Worm (Caenorhabditis elegans) whole organism, early embryonic: ENCODE measurements around the gene mop-25.2.

Experiments
- B0310.2 ChIP-seq: sonication (generic microtip); optimal IDR thresholded peaks from 2 replicates; lab custom pipeline; 2016; ENCODE audit warnings: mild to moderate bottlenecking, missing genetic modification characterization, missing compliant biosample characterization
- F13C5.2 ChIP-seq: sonication (generic microtip); optimal IDR thresholded peaks from 2 replicates; lab custom pipeline; 2017; ENCODE audit warnings: mild to moderate bottlenecking, missing genetic modification characterization, inconsistent platforms, missing compliant biosample characterization
- aly-1 ChIP-seq: sonication (generic microtip); optimal IDR thresholded peaks from 2 replicates; lab custom pipeline; 2016; ENCODE audit warnings: missing genetic modification characterization, missing compliant biosample characterization
- ama-1 ChIP-seq: fragments of 150-350 bp; optimal IDR thresholded peaks from 2 replicates; lab custom pipeline; 2014
- ceh-13 ChIP-seq: fragments of 200-800 bp; sonication (Bioruptor generic); optimal IDR thresholded peaks from 2 replicates; lab custom pipeline; 2018; ENCODE audit warnings: mild to moderate bottlenecking, missing genetic modification characterization, missing compliant biosample characterization
- ceh-36 ChIP-seq: sonication (generic microtip); optimal IDR thresholded peaks from 2 replicates; lab custom pipeline; 2016; ENCODE audit warnings: missing genetic modification characterization, inconsistent platforms, missing compliant biosample characterization
- ets-7 ChIP-seq: sonication (generic microtip); optimal IDR thresholded peaks from 2 replicates; lab custom pipeline; 2016; ENCODE audit warnings: missing genotype, missing genetic modification characterization, missing compliant biosample characterization
- flt-1 ChIP-seq: fragments of 200-800 bp; sonication (Bioruptor generic); IDR thresholded peaks from 2 replicates; pipeline ENCODE4 v1.3.6; 2022; ENCODE audit warnings: missing genetic modification characterization, missing compliant biosample characterization
- hmbx-1 ChIP-seq: sonication (generic microtip); optimal IDR thresholded peaks from 2 replicates; lab custom pipeline; 2016; ENCODE audit warnings: mild to moderate bottlenecking, missing genetic modification characterization, missing compliant biosample characterization
- hmg-4 ChIP-seq: fragments of 200-800 bp; sonication (Bioruptor generic); optimal IDR thresholded peaks from 2 replicates; lab custom pipeline; 2018; ENCODE audit warnings: mild to moderate bottlenecking, missing genetic modification characterization, missing compliant biosample characterization
- hnd-1 ChIP-seq: sonication (generic microtip); optimal IDR thresholded peaks from 2 replicates; lab custom pipeline; 2016; ENCODE audit warnings: missing genetic modification characterization, missing compliant biosample characterization
- pes-1 ChIP-seq: fragments of 200-800 bp; sonication (Bioruptor generic); IDR thresholded peaks from 2 replicates; pipeline ENCODE4 v1.3.6; 2022; ENCODE audit warnings: missing genetic modification reagents, missing genetic modification characterization, missing compliant biosample characterization
- scrt-1 ChIP-seq: fragments of 200-800 bp; sonication (Bioruptor generic); IDR thresholded peaks from 2 replicates; pipeline ENCODE4 v1.3.6; 2022; ENCODE audit warnings: missing genetic modification characterization, missing compliant biosample characterization
- sea-1 ChIP-seq: fragments of 200-800 bp; sonication (Bioruptor generic); conservative IDR thresholded peaks from 2 replicates; pipeline ENCODE4 v1.3.6; 2022; ENCODE audit warnings: missing genetic modification characterization, missing compliant biosample characterization
- tbx-11 ChIP-seq: fragments of 200-800 bp; sonication (Bioruptor generic); IDR thresholded peaks from 2 replicates; pipeline ENCODE4 v1.3.6; 2022; ENCODE audit warnings: missing genetic modification characterization, missing compliant biosample characterization
- tbx-37 ChIP-seq: fragments of 200-800 bp; sonication (Bioruptor generic); conservative IDR thresholded peaks from 2 replicates; pipeline ENCODE4 v1.3.6; 2022; ENCODE audit warnings: missing genetic modification reagents, missing genetic modification characterization, missing compliant biosample characterization
- tra-4 ChIP-seq: sonication (generic microtip); optimal IDR thresholded peaks from 2 replicates; lab custom pipeline; 2017; ENCODE audit warnings: missing genetic modification characterization, missing compliant biosample characterization

The mop-25.2 gene

DNA sequence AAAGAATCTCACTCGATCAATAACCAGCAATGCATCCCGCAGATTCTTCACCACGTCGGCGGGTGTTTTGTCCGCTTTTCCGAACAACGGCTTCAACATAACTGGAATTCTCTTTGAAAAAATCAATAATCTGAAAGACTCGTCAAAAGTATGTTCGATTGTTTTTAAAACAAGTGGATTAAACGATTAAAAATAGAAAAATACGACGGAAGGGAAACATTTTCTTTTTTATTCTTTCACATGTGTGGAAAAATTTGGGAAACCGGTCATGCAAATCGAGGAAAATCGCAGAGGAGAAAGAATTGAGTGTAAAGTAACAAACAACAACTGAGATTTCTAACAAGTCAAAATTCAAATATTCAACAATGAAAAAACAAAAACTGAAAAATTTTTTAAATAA, at the start of gene mop-25.2:
Gene mop-25.2 (minus strand): TSS at position 101 of the 400 bp plus-strand sequence.
- no peak for TF ChIP-seq tra-4
- TF ChIP-seq hmg-4: no peak
- no peak for TF ChIP-seq tbx-37 (GFP tag; lab: Robert Waterston, UW)
- TF ChIP-seq flt-1 (GFP tag; lab: Robert Waterston, UW): no peak
- no peak for TF ChIP-seq ama-1 (lab: Kevin White, UChicago)
- TF ChIP-seq pes-1 (GFP tag; lab: Robert Waterston, UW): no peak
- TF ChIP-seq ceh-13 (GFP tag; lab: Kevin White, UChicago): no peak
- TF ChIP-seq scrt-1 (GFP tag; lab: Robert Waterston, UW): no peak
- TF ChIP-seq ets-7 (tag; lab: Kevin White, UChicago): no peak
- no peak for TF ChIP-seq aly-1 (tag; lab: Kevin White, UChicago)
- TF ChIP-seq ceh-36: no peak

ce11 chrII:9753056-9753455, 49.6 kb upstream of the mop-25.2 start, which contains the start of gene Y53C12B.7:
Gene Y53C12B.7, minus strand, starts transcription at chrII:9753218.
- TF ChIP-seq aly-1 (tag; lab: Kevin White, UChicago): no peak
- TF ChIP-seq ceh-36: no peak
- TF ChIP-seq ceh-13 (GFP tag; lab: Kevin White, UChicago): no peak
- no peak for TF ChIP-seq F13C5.2 (tag; lab: Kevin White, UChicago)
- no peak for TF ChIP-seq scrt-1 (GFP tag; lab: Robert Waterston, UW)
- no peak for TF ChIP-seq ets-7 (tag; lab: Kevin White, UChicago)
- no peak for TF ChIP-seq sea-1 (GFP tag; lab: Robert Waterston, UW)
- TF ChIP-seq flt-1 (GFP tag; lab: Robert Waterston, UW): no peak
- no peak for TF ChIP-seq tbx-37 (GFP tag; lab: Robert Waterston, UW)
- no peak for TF ChIP-seq pes-1 (GFP tag; lab: Robert Waterston, UW)
- TF ChIP-seq ama-1 (lab: Kevin White, UChicago): no peak
- TF ChIP-seq B0310.2 (tag; lab: Kevin White, UChicago): no peak
- TF ChIP-seq tbx-11 (GFP tag; lab: Robert Waterston, UW): no peak
- no peak for TF ChIP-seq hnd-1 (tag; lab: Kevin White, UChicago)
- no peak for TF ChIP-seq hmg-4
- no peak for TF ChIP-seq hmbx-1

DNA sequence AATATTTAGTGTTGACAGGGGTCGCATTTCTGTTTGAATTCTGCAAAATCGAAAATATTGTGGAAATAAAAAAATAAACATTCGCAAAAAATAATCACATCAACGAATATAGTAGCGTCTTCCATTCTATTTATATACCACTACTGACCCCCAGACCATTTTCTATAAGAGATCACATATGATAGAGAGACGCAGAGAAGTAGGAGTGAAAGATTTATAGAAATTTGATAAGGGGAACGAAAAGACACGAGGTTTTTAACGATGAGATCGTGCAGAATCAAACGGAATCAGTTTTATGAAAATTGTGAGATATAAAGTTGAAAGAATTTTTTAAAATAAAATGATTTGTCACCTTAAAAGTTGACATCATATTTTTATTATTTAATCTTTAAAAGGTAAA, 48.8 kb upstream of the mop-25.2 start:
- TF ChIP-seq tbx-11 (GFP tag; lab: Robert Waterston, UW): no peak
- no peak for TF ChIP-seq B0310.2 (tag; lab: Kevin White, UChicago)
- no peak for TF ChIP-seq flt-1 (GFP tag; lab: Robert Waterston, UW)
- no peak for TF ChIP-seq ceh-13 (GFP tag; lab: Kevin White, UChicago)

- TF ChIP-seq tbx-11 (GFP tag; lab: Robert Waterston, UW) (no peak), hmbx-1 (no peak), aly-1 (tag; lab: Kevin White, UChicago) (no peak), hnd-1 (tag; lab: Kevin White, UChicago) (no peak), F13C5.2 (tag; lab: Kevin White, UChicago) (no peak), hmg-4 (no peak), ets-7 (tag; lab: Kevin White, UChicago) (no peak), ceh-13 (GFP tag; lab: Kevin White, UChicago) (no peak), B0310.2 (tag; lab: Kevin White, UChicago) (no peak), ceh-36 (no peak), tbx-37 (GFP tag; lab: Robert Waterston, UW) (no peak), sea-1 (GFP tag; lab: Robert Waterston, UW) (no peak), tra-4 (no peak), pes-1 (GFP tag; lab: Robert Waterston, UW) (no peak), flt-1 (GFP tag; lab: Robert Waterston, UW) (no peak)
Measured at ce11 chrII:9746069-9746468, 42.6 kb upstream of the mop-25.2 start, which contains the start of the genes Y53C12B.1 and nos-3. Gene Y53C12B.1, minus strand, starts transcription at chrII:9746078. Gene nos-3, plus strand, starts transcription at chrII:9746316.

DNA sequence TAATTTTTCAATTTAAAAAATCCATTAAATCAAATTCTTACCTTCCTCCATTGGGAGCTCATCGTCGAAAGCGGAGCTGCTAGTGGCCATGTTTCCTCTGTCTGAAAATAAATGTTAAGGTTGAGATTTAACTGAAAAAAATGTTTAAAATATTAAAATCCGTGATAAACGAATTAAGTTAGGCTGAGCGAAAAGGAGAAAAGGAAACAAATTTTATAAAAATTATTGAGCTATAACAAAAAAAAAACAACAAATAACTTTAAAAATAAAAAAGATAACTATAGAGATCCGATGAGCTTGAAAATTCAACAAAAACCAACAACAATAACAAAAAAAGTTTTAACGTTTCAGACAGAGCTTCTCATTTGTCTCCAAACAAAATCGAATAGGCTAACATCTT, 39.3 kb upstream of the mop-25.2 start, which contains the start of gene pno-1:
Gene pno-1 (minus strand): TSS at position 101 of the 400 bp plus-strand sequence.
- no peak for TF ChIP-seq scrt-1 (GFP tag; lab: Robert Waterston, UW)
- TF ChIP-seq ama-1 (lab: Kevin White, UChicago): no peak
- TF ChIP-seq F13C5.2 (tag; lab: Kevin White, UChicago): no peak
- no peak for TF ChIP-seq tra-4
- TF ChIP-seq hmg-4: no peak
- no peak for TF ChIP-seq ceh-13 (GFP tag; lab: Kevin White, UChicago)
- no peak for TF ChIP-seq pes-1 (GFP tag; lab: Robert Waterston, UW)
- TF ChIP-seq ets-7 (tag; lab: Kevin White, UChicago): no peak
- TF ChIP-seq ceh-36: no peak
- TF ChIP-seq B0310.2 (tag; lab: Kevin White, UChicago): no peak
- TF ChIP-seq hnd-1 (tag; lab: Kevin White, UChicago): no peak
- no peak for TF ChIP-seq aly-1 (tag; lab: Kevin White, UChicago)
- no peak for TF ChIP-seq tbx-37 (GFP tag; lab: Robert Waterston, UW)
- no peak for TF ChIP-seq flt-1 (GFP tag; lab: Robert Waterston, UW)
- no peak for TF ChIP-seq hmbx-1
- TF ChIP-seq sea-1 (GFP tag; lab: Robert Waterston, UW): no peak
- no peak for TF ChIP-seq tbx-11 (GFP tag; lab: Robert Waterston, UW)

DNA sequence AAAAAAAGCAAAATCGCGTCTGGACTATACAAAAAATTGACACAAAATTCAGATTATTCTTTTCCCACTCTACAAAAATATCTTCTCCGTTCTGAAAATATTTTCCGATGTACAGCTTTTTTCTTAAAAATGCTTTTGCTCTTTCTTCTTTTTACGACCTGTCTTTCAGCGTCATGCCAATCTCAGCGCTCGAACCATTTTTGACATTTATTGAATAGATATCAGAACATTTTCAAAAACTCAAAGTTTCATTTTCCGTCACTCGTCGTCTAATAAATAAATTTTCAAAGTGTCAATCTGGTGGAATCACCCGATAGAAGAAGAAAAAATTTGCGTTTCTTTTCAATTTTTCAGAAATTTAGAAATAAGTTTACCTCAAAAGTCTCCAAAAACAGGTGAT, 37.9 kb upstream of the mop-25.2 start:
- TF ChIP-seq hnd-1 (tag; lab: Kevin White, UChicago) (no peak), tbx-11 (GFP tag; lab: Robert Waterston, UW) (no peak), scrt-1 (GFP tag; lab: Robert Waterston, UW) (no peak), flt-1 (GFP tag; lab: Robert Waterston, UW) (no peak), ceh-36 (no peak), ceh-13 (GFP tag; lab: Kevin White, UChicago) (no peak), sea-1 (GFP tag; lab: Robert Waterston, UW) (no peak), hmbx-1 (no peak), pes-1 (GFP tag; lab: Robert Waterston, UW) (no peak), aly-1 (tag; lab: Kevin White, UChicago) (no peak), B0310.2 (tag; lab: Kevin White, UChicago) (no peak), ets-7 (tag; lab: Kevin White, UChicago) (no peak), hmg-4 (no peak), ama-1 (lab: Kevin White, UChicago) (no peak), tra-4 (no peak), F13C5.2 (tag; lab: Kevin White, UChicago) (no peak), tbx-37 (GFP tag; lab: Robert Waterston, UW) (no peak)
